Fruit fly (Drosophila melanogaster) whole organism, prepupa: ENCODE results near the gene Ctu2.

Experiments used
- Blimp-1 ChIP-seq: fragments of 200-800 bp; sonication (Bioruptor generic); optimal IDR thresholded peaks from 3 replicates; lab custom pipeline; 2017; ENCODE audit warnings: missing biosample characterization, missing genetic modification characterization, mild to moderate bottlenecking, moderate library complexity, missing genetic modification reagents
- CG10669 ChIP-seq: fragments of 200-800 bp; sonication (Bioruptor generic); optimal IDR thresholded peaks from 3 replicates; lab custom pipeline; 2018; ENCODE audit warnings: missing biosample characterization, mild to moderate bottlenecking, missing genetic modification characterization, moderate library complexity
- CG11902 ChIP-seq: fragments of 200-800 bp; sonication (Bioruptor generic); optimal IDR thresholded peaks from 3 replicates; lab custom pipeline; 2016; ENCODE audit warnings: missing biosample characterization, missing genetic modification characterization
- CG1621 ChIP-seq: fragments of 200-800 bp; sonication (Bioruptor generic); optimal IDR thresholded peaks from 3 replicates; lab custom pipeline; 2018; ENCODE audit warnings: missing biosample characterization, mild to moderate bottlenecking, missing genetic modification characterization
- CG16779 ChIP-seq: fragments of 200-800 bp; sonication (Bioruptor generic); optimal IDR thresholded peaks from 3 replicates; lab custom pipeline; 2017; ENCODE audit warnings: missing biosample characterization, mild to moderate bottlenecking, missing genetic modification characterization
- CG3032 ChIP-seq: fragments of 200-800 bp; optimal IDR thresholded peaks from 2 replicates; lab custom pipeline; 2019; ENCODE audit warnings: missing biosample characterization, mild to moderate bottlenecking, missing genetic modification characterization, moderate library complexity
- CG31627 ChIP-seq: fragments of 200-800 bp; sonication (Bioruptor generic); optimal IDR thresholded peaks from 3 replicates; lab custom pipeline; 2016; ENCODE audit warnings: missing biosample characterization, missing genetic modification characterization
- CG34406 ChIP-seq: fragments of 200-800 bp; sonication (Bioruptor generic); optimal IDR thresholded peaks from 3 replicates; lab custom pipeline; 2016; ENCODE audit warnings: missing biosample characterization, missing genetic modification characterization
- CG3919 ChIP-seq: fragments of 200-800 bp; sonication (Bioruptor generic); optimal IDR thresholded peaks from 3 replicates; lab custom pipeline; 2016; ENCODE audit warnings: missing biosample characterization, missing genetic modification characterization
- CG4318 ChIP-seq: fragments of 200-800 bp; sonication (Bioruptor generic); optimal IDR thresholded peaks from 3 replicates; lab custom pipeline; 2017; ENCODE audit warnings: missing biosample characterization, mild to moderate bottlenecking, missing genetic modification characterization
- CG6808 ChIP-seq: fragments of 200-800 bp; sonication (Bioruptor generic); optimal IDR thresholded peaks from 3 replicates; lab custom pipeline; 2017; ENCODE audit warnings: missing biosample characterization, missing genetic modification characterization, mild to moderate bottlenecking, moderate library complexity, missing genetic modification reagents
- CG6854 ChIP-seq: fragments of 200-800 bp; sonication (Bioruptor generic); optimal IDR thresholded peaks from 2 replicates; lab custom pipeline; 2017; ENCODE audit warnings: missing biosample characterization, mild to moderate bottlenecking, missing genetic modification characterization
- CG7368 ChIP-seq: fragments of 200-800 bp; sonication (Bioruptor generic); optimal IDR thresholded peaks from 3 replicates; lab custom pipeline; 2016; ENCODE audit warnings: missing biosample characterization, missing genetic modification characterization
- CG8119 ChIP-seq: fragments of 200-800 bp; sonication (Bioruptor generic); IDR thresholded peaks from 3 replicates; pipeline ENCODE4 v1.3.6; 2022; ENCODE audit warnings: missing biosample characterization, missing genetic modification characterization
- CG9139 ChIP-seq: fragments of 200-800 bp; sonication (Bioruptor generic); optimal IDR thresholded peaks from 3 replicates; lab custom pipeline; 2017; ENCODE audit warnings: missing biosample characterization, mild to moderate bottlenecking, missing genetic modification characterization
- Eip75B ChIP-seq: fragments of 200-800 bp; sonication (Bioruptor generic); optimal IDR thresholded peaks from 3 replicates; lab custom pipeline; 2016; ENCODE audit warnings: missing biosample characterization, missing genetic modification characterization
- Eip78C ChIP-seq: fragments of 200-800 bp; sonication (Bioruptor generic); peaks from one replicate; lab custom pipeline; 2016; ENCODE audit warnings: missing biosample characterization, missing genetic modification characterization
- Ets21C ChIP-seq: fragments of 200-800 bp; sonication (Bioruptor generic); optimal IDR thresholded peaks from 3 replicates; lab custom pipeline; 2016; ENCODE audit warnings: missing biosample characterization, missing genetic modification characterization
- Ets96B ChIP-seq: fragments of 200-800 bp; optimal IDR thresholded peaks from 2 replicates; lab custom pipeline; 2019; ENCODE audit warnings: missing biosample characterization, mild to moderate bottlenecking, missing genetic modification characterization, moderate library complexity
- Gug ChIP-seq: fragments of 200-800 bp; sonication (Bioruptor generic); IDR thresholded peaks from 2 replicates; pipeline ENCODE4 v1.3.6; 2022; ENCODE audit warnings: missing biosample characterization, missing genetic modification characterization
- Hr38 ChIP-seq: sonication (Bioruptor generic); optimal IDR thresholded peaks from 2 replicates; lab custom pipeline; 2016; ENCODE audit warnings: missing biosample characterization, missing genetic modification characterization
- Hr4 ChIP-seq: fragments of 200-800 bp; sonication (Bioruptor generic); optimal IDR thresholded peaks from 3 replicates; lab custom pipeline; 2016; ENCODE audit warnings: missing biosample characterization, missing genetic modification characterization
- Lpt ChIP-seq: fragments of 200-800 bp; sonication (Bioruptor generic); optimal IDR thresholded peaks from 3 replicates; lab custom pipeline; 2016; ENCODE audit warnings: missing biosample characterization, missing genetic modification characterization
- Met ChIP-seq: fragments of 200-800 bp; sonication (Bioruptor generic); optimal IDR thresholded peaks from 3 replicates; lab custom pipeline; 2016; ENCODE audit warnings: missing biosample characterization, missing genetic modification characterization
- Smox ChIP-seq: fragments of 200-800 bp; sonication (Bioruptor generic); optimal IDR thresholded peaks from 3 replicates; lab custom pipeline; 2016; ENCODE audit warnings: missing biosample characterization, missing genetic modification characterization
- Sox102F ChIP-seq: fragments of 200-800 bp; sonication (Bioruptor generic); optimal IDR thresholded peaks from 2 replicates; lab custom pipeline; 2016; ENCODE audit warnings: missing biosample characterization, mild to moderate bottlenecking, missing genetic modification characterization
- Sox14 ChIP-seq: fragments of 200-800 bp; sonication (Bioruptor generic); optimal IDR thresholded peaks from 3 replicates; lab custom pipeline; 2016; ENCODE audit warnings: missing biosample characterization, missing genetic modification characterization
- achi ChIP-seq: fragments of 200-800 bp; sonication (Bioruptor generic); optimal IDR thresholded peaks from 3 replicates; lab custom pipeline; 2016; ENCODE audit warnings: missing biosample characterization, missing genetic modification characterization
- acj6 ChIP-seq: fragments of 200-800 bp; sonication (Bioruptor generic); optimal IDR thresholded peaks from 3 replicates; lab custom pipeline; 2016; ENCODE audit warnings: missing biosample characterization, missing genetic modification characterization
- dsx ChIP-seq: fragments of 200-800 bp; optimal IDR thresholded peaks from 3 replicates; lab custom pipeline; 2019; ENCODE audit warnings: missing biosample characterization, mild to moderate bottlenecking, missing genetic modification characterization, moderate library complexity; ENCODE audit not compliant: poor library complexity, severe bottlenecking
- eg ChIP-seq: fragments of 200-800 bp; sonication (Bioruptor generic); IDR thresholded peaks from 3 replicates; pipeline ENCODE4 v1.3.6; 2022; ENCODE audit warnings: missing biosample characterization, missing genetic modification characterization
- esn ChIP-seq: fragments of 200-800 bp; sonication (Bioruptor generic); optimal IDR thresholded peaks from 2 replicates; lab custom pipeline; 2016; ENCODE audit warnings: missing biosample characterization, mild to moderate bottlenecking, missing genetic modification characterization, moderate library complexity
- fd85E ChIP-seq: fragments of 200-800 bp; sonication (Bioruptor generic); optimal IDR thresholded peaks from 3 replicates; lab custom pipeline; 2016; ENCODE audit warnings: missing biosample characterization, missing genetic modification characterization
- lz ChIP-seq: fragments of 200-800 bp; sonication (Bioruptor generic); optimal IDR thresholded peaks from 3 replicates; lab custom pipeline; 2016; ENCODE audit warnings: missing biosample characterization, missing genetic modification characterization
- salr ChIP-seq, 2 experiments: fragments of 200-800 bp; sonication (Bioruptor generic); optimal IDR thresholded peaks; 3 replicates each; lab custom pipeline; 2016 to 2018; ENCODE audit warnings: missing biosample characterization in 2 of 2, missing genetic modification characterization in 2 of 2, mild to moderate bottlenecking in 1 of 2
- spab ChIP-seq: fragments of 200-800 bp; sonication (Bioruptor generic); optimal IDR thresholded peaks from 2 replicates; lab custom pipeline; 2017; ENCODE audit warnings: missing biosample characterization, mild to moderate bottlenecking, missing genetic modification characterization, missing genetic modification reagents
- ss ChIP-seq, 2 experiments: fragments of 200-800 bp; sonication (Bioruptor generic); optimal IDR thresholded peaks; 2 replicates in 1 of 2; 3 replicates in 1 of 2; lab custom pipeline; 2017 to 2018; ENCODE audit warnings: mild to moderate bottlenecking in 2 of 2, missing biosample characterization in 2 of 2, missing genetic modification characterization in 2 of 2, moderate library complexity in 1 of 2
- svp ChIP-seq: fragments of 200-800 bp; sonication (Bioruptor generic); peaks from one replicate; lab custom pipeline; 2016; ENCODE audit warnings: missing biosample characterization, missing genetic modification characterization

The Ctu2 gene

dm6 chr2L:19492934-19493686 is at the start of gene Ctu2, which contains the start of gene swm:
Gene Ctu2, minus strand, starts transcription at chr2L:19493253.
Gene swm, plus strand, starts transcription at chr2L:19493251.
- TF ChIP-seq CG31627 (GFP tag; lab: Kevin White, UChicago) (peak; percentile 8), CG3032 (tag; lab: Kevin White, UChicago) (peak; percentile 72), eg (GFP tag; lab: Robert Waterston, UW) (peak; percentile 40; the same call in 1 of the 3 replicates), CG8119 (GFP tag; lab: Robert Waterston, UW) (peak; percentile 50; the same call in 1 of the 3 replicates), svp (GFP tag; lab: Kevin White, UChicago) (peak; percentile 71), esn (GFP tag; lab: Kevin White, UChicago) (peak; percentile 41), Lpt (GFP tag; lab: Kevin White, UChicago) (no peak), Gug (GFP tag; lab: Robert Waterston, UW) (peak; percentile 42), lz (GFP tag; lab: Kevin White, UChicago) (peak; percentile 37), CG7368 (GFP tag; lab: Kevin White, UChicago) (no peak), Blimp-1 (GFP tag; lab: Kevin White, UChicago) (no peak), achi (GFP tag; lab: Kevin White, UChicago) (peak; percentile 58)

- peak; percentile 4 for TF ChIP-seq esn (GFP tag; lab: Kevin White, UChicago)
- peak; percentile 34 for TF ChIP-seq dsx (GFP tag; lab: Kevin White, UChicago)
- peak; percentile 37 for TF ChIP-seq Eip78C (GFP tag; lab: Kevin White, UChicago)
- peak; percentile 57 for TF ChIP-seq svp (GFP tag; lab: Kevin White, UChicago)
- TF ChIP-seq CG1621 (tag; lab: Kevin White, UChicago), result no peak
Observed at dm6 chr2L:19542268-19542773, 49.3 kb upstream of the Ctu2 start.

- no peak for TF ChIP-seq Eip78C (GFP tag; lab: Kevin White, UChicago)
- TF ChIP-seq CG34406, result no peak
- no peak for TF ChIP-seq Ets21C (GFP tag; lab: Kevin White, UChicago)
- no peak for TF ChIP-seq Hr4 (GFP tag; lab: Kevin White, UChicago)
- no peak for TF ChIP-seq Sox102F
- TF ChIP-seq acj6, result no peak
- no peak for TF ChIP-seq CG1621 (tag; lab: Kevin White, UChicago)
- no peak for TF ChIP-seq CG7368 (GFP tag; lab: Kevin White, UChicago)
- no peak for TF ChIP-seq CG4318
- TF ChIP-seq CG11902, result no peak
- TF ChIP-seq Hr38 (GFP tag; lab: Kevin White, UChicago), result no peak
- no peak for TF ChIP-seq Lpt (GFP tag; lab: Kevin White, UChicago)
- no peak for TF ChIP-seq lz (GFP tag; lab: Kevin White, UChicago)
- no peak for TF ChIP-seq CG10669 (GFP tag; lab: Kevin White, UChicago)
- TF ChIP-seq Met (GFP tag; lab: Kevin White, UChicago), result no peak
- TF ChIP-seq ss (GFP tag; optimal IDR thresholded peaks at IDR 0.05; lab: Kevin White, UChicago), result no peak
- TF ChIP-seq CG6808, result no peak
- TF ChIP-seq CG3919 (GFP tag; lab: Kevin White, UChicago), result no peak
- TF ChIP-seq salr (GFP tag; optimal IDR thresholded peaks at IDR 0.05; lab: Kevin White, UChicago), result no peak
- no peak for TF ChIP-seq Smox (GFP tag; lab: Kevin White, UChicago)
Observed at dm6 chr2L:19540307-19540706, 47.3 kb upstream of the Ctu2 start, which contains the start of gene CG13081. Gene CG13081, plus strand, starts transcription at chr2L:19540607.

- TF ChIP-seq lz (GFP tag; lab: Kevin White, UChicago) (peak; percentile 96), Gug (GFP tag; lab: Robert Waterston, UW) (peak; percentile 73), Lpt (GFP tag; lab: Kevin White, UChicago) (peak; percentile 88), CG3919 (GFP tag; lab: Kevin White, UChicago) (peak; percentile 94), fd85E (peak; percentile 62), CG1621 (tag; lab: Kevin White, UChicago) (peak; percentile 39), dsx (GFP tag; lab: Kevin White, UChicago) (peak; percentile 69), CG31627 (GFP tag; lab: Kevin White, UChicago) (peak; percentile 96), CG3032 (tag; lab: Kevin White, UChicago) (peak; percentile 76), CG6854 (GFP tag; lab: Kevin White, UChicago) (peak; percentile 90), Ets96B (tag; lab: Kevin White, UChicago) (peak; percentile 76), CG16779 (peak; percentile 66), Smox (GFP tag; lab: Kevin White, UChicago) (peak; percentile 96), CG34406 (peak; percentile 91), Sox14 (GFP tag; lab: Kevin White, UChicago) (peak; percentile 95), Eip75B (GFP tag; lab: Kevin White, UChicago) (peak; percentile 93), eg (GFP tag; lab: Robert Waterston, UW) (peak; percentile 72), spab (GFP tag; lab: Kevin White, UChicago) (peak; percentile 63), CG8119 (GFP tag; lab: Robert Waterston, UW) (peak; percentile 91), Sox102F (peak; percentile 95), Ets21C (GFP tag; lab: Kevin White, UChicago) (peak; percentile 94), CG9139 (GFP tag; lab: Kevin White, UChicago) (peak; percentile 9), svp (GFP tag; lab: Kevin White, UChicago) (peak; percentile 97)
Observed at dm6 chr2L:19537779-19538456, 44.9 kb upstream of the Ctu2 start, which contains the start of gene CG13082. Gene CG13082, plus strand, starts transcription at chr2L:19538425.
